Fruit fly (Drosophila melanogaster) whole organism, prepupa: ENCODE data around the gene dsd.

Source experiments
- CG10669 ChIP-seq: fragments of 200-800 bp; sonication (Bioruptor generic); optimal IDR thresholded peaks from 3 replicates; lab custom pipeline; 2018; ENCODE audit warnings: missing biosample characterization, mild to moderate bottlenecking, missing genetic modification characterization, moderate library complexity
- CG11902 ChIP-seq: fragments of 200-800 bp; sonication (Bioruptor generic); optimal IDR thresholded peaks from 3 replicates; lab custom pipeline; 2016; ENCODE audit warnings: missing biosample characterization, missing genetic modification characterization
- CG1621 ChIP-seq: fragments of 200-800 bp; sonication (Bioruptor generic); optimal IDR thresholded peaks from 3 replicates; lab custom pipeline; 2018; ENCODE audit warnings: missing biosample characterization, mild to moderate bottlenecking, missing genetic modification characterization
- CG6163 ChIP-seq: fragments of 200-800 bp; sonication (Bioruptor generic); IDR thresholded peaks from 3 replicates; pipeline ENCODE4 v1.3.6; 2022; ENCODE audit warnings: missing biosample characterization, missing genetic modification characterization
- CG7368 ChIP-seq: fragments of 200-800 bp; sonication (Bioruptor generic); optimal IDR thresholded peaks from 3 replicates; lab custom pipeline; 2016; ENCODE audit warnings: missing biosample characterization, missing genetic modification characterization
- CG8119 ChIP-seq: fragments of 200-800 bp; sonication (Bioruptor generic); IDR thresholded peaks from 3 replicates; pipeline ENCODE4 v1.3.6; 2022; ENCODE audit warnings: missing biosample characterization, missing genetic modification characterization
- CG8632 ChIP-seq: fragments of 200-800 bp; sonication (Bioruptor generic); optimal IDR thresholded peaks from 3 replicates; lab custom pipeline; 2016; ENCODE audit warnings: missing biosample characterization, missing genetic modification characterization
- CG9139 ChIP-seq: fragments of 200-800 bp; sonication (Bioruptor generic); optimal IDR thresholded peaks from 3 replicates; lab custom pipeline; 2017; ENCODE audit warnings: missing biosample characterization, mild to moderate bottlenecking, missing genetic modification characterization
- Ets96B ChIP-seq: fragments of 200-800 bp; optimal IDR thresholded peaks from 2 replicates; lab custom pipeline; 2019; ENCODE audit warnings: missing biosample characterization, mild to moderate bottlenecking, missing genetic modification characterization, moderate library complexity
- dac ChIP-seq: fragments of 200-800 bp; sonication (Bioruptor generic); optimal IDR thresholded peaks from 2 replicates; lab custom pipeline; 2017; ENCODE audit warnings: missing biosample characterization, mild to moderate bottlenecking, missing genetic modification characterization
- net ChIP-seq: fragments of 200-800 bp; sonication (Bioruptor generic); optimal IDR thresholded peaks from 3 replicates; lab custom pipeline; 2016; ENCODE audit warnings: missing biosample characterization, missing genetic modification characterization
- salr ChIP-seq, 2 experiments: fragments of 200-800 bp; sonication (Bioruptor generic); optimal IDR thresholded peaks; 3 replicates each; lab custom pipeline; 2016 to 2018; ENCODE audit warnings: missing biosample characterization in 2 of 2, missing genetic modification characterization in 2 of 2, mild to moderate bottlenecking in 1 of 2
- topi ChIP-seq: fragments of 200-800 bp; sonication (Bioruptor generic); optimal IDR thresholded peaks from 3 replicates; lab custom pipeline; 2016; ENCODE audit warnings: missing biosample characterization, missing genetic modification characterization
- vri ChIP-seq: fragments of 200-800 bp; sonication (Bioruptor generic); optimal IDR thresholded peaks from 3 replicates; lab custom pipeline; 2016; ENCODE audit warnings: missing biosample characterization, mild to moderate bottlenecking, missing genetic modification characterization

dm6 chr3R:27607218-27607929, at the start of gene dsd, which contains the start of gene Tusp:
- peak; percentile 44 to 65 for TF ChIP-seq salr (GFP tag; optimal IDR thresholded peaks at IDR 0.05; lab: Kevin White, UChicago)
- no peak for TF ChIP-seq CG9139 (GFP tag; lab: Kevin White, UChicago)
- peak; percentile 66 for TF ChIP-seq CG6163 (GFP tag; lab: Robert Waterston, UW)
- TF ChIP-seq CG1621: no peak
- peak; percentile 68 for TF ChIP-seq topi
- TF ChIP-seq net: peak; percentile 60
- peak; percentile 40 for TF ChIP-seq CG8632 (GFP tag; lab: Kevin White, UChicago)
- no peak for TF ChIP-seq CG8119 (GFP tag; lab: Robert Waterston, UW)
- TF ChIP-seq dac (GFP tag; lab: Kevin White, UChicago): peak; percentile 48
- TF ChIP-seq vri: peak; percentile 44
- TF ChIP-seq Ets96B (tag; lab: Kevin White, UChicago): peak; percentile 33
- TF ChIP-seq CG7368: peak; percentile 30
- peak; percentile 59 for TF ChIP-seq CG10669 (GFP tag; lab: Kevin White, UChicago)
- peak; percentile 55 for TF ChIP-seq CG11902 (GFP tag; lab: Kevin White, UChicago)
